Fruit fly (Drosophila melanogaster) whole organism: Measurements from ENCODE around the gene opa.

Source experiments
- psq ChIP-seq: fragments of >200 bp; optimal IDR thresholded peaks from 2 replicates; lab custom pipeline; 2017
- usp ChIP-seq: fragments of >200 bp; optimal IDR thresholded peaks from 2 replicates; lab custom pipeline; 2017; ENCODE audit warnings: missing biosample characterization, missing genetic modification characterization, mixed read lengths

DNA sequence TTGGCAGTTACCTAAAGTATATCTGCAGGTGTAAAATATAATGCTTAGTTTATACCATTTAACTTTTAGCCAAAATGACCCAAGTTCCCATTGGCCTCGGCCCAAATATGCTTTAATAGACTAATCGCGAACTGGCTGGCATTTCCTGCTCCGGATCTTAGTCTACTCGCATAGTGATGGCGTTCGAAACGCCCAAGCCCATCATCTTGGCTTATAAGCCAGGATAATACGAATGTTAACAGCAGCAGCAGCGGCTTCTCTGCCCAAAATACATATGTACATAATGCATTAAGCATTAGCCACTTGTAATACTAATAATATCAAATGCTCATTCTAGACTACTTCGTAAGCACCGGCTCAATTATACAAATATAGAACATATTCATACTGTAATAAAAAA, 52.2 kb downstream of the opa start:
- TF ChIP-seq psq (lab: Kevin White, UChicago) (no peak), usp (GFP tag; lab: Kevin White, UChicago) (no peak)
